Fruit fly (Drosophila melanogaster): ENCODE data around the gene CG5050.

Gene CG5050

DNA sequence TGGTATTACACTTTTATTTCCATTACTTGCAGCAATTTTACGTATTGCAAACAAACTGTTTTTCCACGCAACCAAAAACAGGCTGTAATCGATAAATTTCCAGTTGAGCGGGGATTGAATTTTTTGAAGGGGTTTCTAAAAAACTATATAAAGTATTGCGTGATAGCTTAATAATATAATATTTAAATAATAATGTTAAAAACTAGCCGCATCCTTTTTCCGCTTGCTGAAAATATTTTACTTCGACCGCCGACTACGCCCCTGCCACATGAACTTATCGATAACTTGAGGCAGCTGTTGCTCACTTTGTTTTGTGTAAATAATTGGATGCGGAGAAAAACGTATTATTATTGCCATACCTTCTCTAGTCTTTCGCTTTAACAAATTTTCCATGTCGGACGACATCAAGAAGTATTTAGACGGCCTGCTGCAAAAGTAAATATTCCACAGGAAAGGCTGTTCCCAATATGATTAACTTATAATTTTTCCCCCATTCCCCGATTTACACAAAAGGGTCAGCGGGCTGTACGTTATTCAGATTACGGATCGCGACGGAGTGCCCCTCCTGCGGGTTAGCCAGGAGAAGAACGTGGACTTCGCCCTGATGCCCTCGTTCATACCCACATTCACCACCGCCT is 28.3 kb downstream of the CG5050 start, which contains the start of the genes fws and Lamtor3:
TSS of gene fws (minus strand) at position 87 of the 638 bp plus-strand sequence.
TSS of gene Lamtor3 (plus strand) at position 289 of the 638 bp plus-strand sequence.
- TF ChIP-seq noc (tag; optimal IDR thresholded peaks at IDR 0.05), result peak; percentile 96

DNA sequence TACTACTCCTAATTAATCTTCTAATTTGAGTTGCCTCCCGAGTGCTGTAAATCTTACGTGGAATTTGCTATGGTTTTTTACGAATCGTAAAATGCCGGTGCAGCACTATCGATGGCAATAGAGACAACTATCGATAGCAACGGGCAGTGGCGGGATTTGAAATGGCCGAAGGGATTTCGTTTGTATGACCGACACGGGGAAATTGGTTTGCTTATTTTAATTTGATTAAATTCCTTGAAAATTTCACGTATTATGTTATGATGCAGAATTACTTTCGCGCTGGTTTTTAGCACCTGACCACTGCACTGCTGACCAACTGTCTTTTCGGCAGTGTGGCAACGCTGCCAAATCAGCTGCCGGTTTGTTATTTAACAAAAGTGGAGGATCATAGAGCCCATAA is 31.4 kb downstream of the CG5050 start, which contains the start of the genes GCS2beta and CG5131:
TSS of gene GCS2beta (minus strand) at position 134 of the 400 bp plus-strand sequence.
TSS of gene CG5131 (plus strand) at position 328 of the 400 bp plus-strand sequence.
- TF ChIP-seq noc (tag; optimal IDR thresholded peaks at IDR 0.05), result peak; percentile 90

DNA sequence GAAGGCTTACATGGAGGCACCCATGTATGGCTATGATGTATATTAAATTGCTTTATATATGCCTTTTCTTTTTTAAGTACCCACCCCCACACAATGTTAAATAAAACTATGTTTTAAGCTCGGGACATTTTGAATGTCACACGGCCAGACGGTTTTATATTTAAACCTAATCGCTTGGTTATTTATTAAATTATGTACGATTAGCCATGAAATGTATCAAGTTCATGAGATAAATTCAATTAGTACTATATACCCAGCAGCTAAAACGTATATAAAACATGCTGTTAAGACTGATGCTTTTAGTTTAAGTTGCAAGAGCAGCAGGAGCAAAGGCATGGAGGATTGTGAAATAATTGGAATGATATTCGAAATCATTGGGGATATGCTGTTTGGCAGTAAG is 32.7 kb downstream of the CG5050 start, which contains the start of the genes CG43221 and CG43645:
TSS of gene CG43221 (plus strand) at position 301 of the 400 bp plus-strand sequence.
TSS of gene CG43645 (plus strand) at position 301 of the 400 bp plus-strand sequence.
- TF ChIP-seq noc (tag; optimal IDR thresholded peaks at IDR 0.05), result no peak

DNA sequence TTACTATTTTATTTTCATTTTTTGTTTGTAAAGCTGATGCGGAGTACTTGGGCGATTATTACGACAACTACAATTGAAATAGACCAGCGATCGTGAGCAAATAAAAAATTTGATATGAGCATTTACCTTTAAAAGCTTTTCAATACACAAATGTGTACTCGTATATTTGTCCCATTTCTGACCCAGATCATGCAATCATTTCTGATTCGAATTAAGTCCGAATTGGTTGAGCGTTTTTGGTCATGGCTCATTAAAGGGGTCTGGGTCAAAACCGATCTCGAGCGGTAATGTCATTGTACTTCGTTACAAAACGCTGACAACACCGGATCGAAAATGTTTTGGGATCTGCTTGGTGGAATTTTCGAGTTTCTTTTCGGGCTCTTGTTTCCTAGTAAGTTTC is 33.5 kb downstream of the CG5050 start, which contains the start of gene CG43220:
TSS of gene CG43220 (plus strand) at position 301 of the 400 bp plus-strand sequence.
- TF ChIP-seq noc (tag; optimal IDR thresholded peaks at IDR 0.05), result no peak

DNA sequence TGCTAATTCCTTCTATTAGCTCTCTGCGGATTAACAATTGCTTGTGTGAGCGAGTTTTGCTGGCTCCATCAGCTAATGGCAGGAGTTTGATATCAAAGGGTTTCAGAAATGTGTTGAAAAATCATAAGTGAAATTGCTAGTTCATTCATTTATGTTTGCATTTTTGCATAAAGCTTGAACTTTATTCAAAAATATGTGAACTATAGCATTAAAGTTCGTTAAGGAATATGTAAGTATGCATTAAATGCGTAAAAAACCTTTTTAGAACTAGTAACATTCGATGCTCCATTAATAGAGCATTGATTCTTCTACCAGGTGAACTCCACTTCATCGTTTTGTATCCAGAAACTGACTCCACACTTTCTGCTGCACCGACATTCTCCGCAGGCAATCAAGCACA is 40.0 kb downstream of the CG5050 start:
- TF ChIP-seq noc (tag; optimal IDR thresholded peaks at IDR 0.05), result no peak

DNA sequence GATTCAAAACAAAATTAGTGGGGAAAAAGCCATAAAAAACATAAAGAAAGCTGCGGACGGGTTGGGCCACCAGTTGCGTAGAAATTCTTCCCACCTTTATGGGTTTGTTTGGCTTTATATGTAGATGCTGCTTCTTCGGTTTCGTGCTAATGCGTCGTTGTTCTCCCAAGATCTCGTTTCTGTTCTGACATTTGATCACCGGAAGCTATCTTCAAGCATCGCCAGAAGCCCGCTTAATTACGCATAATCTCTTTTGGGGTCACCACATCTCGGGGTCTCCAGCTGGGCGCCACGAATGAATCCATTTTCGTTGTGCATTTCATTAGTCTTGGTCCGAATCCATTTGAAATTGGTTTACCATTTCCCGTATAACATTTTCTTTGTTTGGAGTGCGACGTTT is 43.0 kb downstream of the CG5050 start:
- no peak for TF ChIP-seq noc (tag; optimal IDR thresholded peaks at IDR 0.05)

DNA sequence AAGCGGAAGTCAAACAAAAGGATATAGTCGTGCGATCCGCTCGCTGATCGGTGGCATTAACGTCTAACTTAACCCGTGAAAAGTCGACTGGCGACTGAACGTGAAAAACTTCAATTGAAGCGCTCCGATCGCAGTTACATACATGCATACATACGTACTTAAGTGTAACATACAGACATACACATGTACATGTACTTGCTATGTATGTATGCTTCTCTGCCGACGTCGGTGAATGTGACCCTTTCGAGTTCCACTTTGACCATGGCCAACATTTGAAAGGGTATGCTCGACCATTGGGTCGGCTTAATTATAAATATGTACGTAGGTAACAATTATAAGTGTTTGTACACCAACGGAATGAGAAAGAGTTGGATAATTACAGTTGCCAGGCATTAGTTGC is 44.4 kb downstream of the CG5050 start, which contains the start of gene qua:
TSS of gene qua (minus strand) at position 101 of the 400 bp plus-strand sequence.
- TF ChIP-seq noc (tag; optimal IDR thresholded peaks at IDR 0.05), result no peak

DNA sequence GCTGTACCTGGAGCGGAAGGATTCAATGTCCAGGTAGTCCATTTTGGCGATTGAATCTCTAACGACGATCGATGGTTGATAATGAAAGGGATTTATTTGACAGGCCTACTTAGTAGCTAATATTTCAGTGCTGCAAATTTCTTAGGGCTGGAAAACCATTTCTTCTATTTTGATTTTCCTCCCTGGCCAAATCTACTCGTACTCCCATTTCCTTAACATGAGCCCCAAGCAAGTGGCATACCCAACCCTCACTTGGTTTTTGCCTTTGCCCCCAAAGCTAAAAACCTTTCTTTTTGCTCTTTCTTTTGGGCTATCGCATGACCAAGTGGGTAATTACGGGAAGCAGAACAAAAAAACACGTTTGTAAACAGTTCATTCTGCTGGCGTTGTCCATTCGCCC is 46.0 kb downstream of the CG5050 start, which contains the start of gene CG15142:
TSS of gene CG15142 (minus strand) at position 101 of the 400 bp plus-strand sequence.
- TF ChIP-seq noc (tag; optimal IDR thresholded peaks at IDR 0.05), result no peak

DNA sequence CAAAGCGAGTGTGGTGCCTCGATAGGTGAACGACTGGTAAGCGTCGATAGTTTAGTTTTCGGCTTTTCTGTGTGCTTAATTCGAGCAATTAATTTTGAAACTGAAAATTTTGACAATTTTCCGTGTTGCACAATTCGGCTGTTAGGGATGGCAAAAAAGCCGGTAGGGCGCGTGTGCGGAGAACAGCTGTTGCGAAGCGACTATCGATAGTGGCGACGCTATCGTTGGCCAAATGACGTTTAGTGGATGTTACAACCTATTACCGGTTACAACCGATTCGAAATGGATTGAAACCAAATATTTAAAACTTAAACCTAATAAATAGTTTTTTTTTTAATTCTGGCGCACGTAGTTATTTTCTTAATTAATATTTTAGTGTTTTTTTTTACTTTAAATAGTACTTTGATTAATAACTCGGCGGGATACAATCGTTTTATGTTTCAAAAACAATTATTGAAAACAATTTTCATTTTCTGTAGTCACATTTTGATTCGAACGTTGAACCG is 48.3 kb downstream of the CG5050 start, which contains the start of the genes mEFTs and Dhc36C:
TSS of gene mEFTs (minus strand) at position 161 of the 506 bp plus-strand sequence.
TSS of gene Dhc36C (plus strand) at position 456 of the 506 bp plus-strand sequence.
- no peak for TF ChIP-seq noc (tag; optimal IDR thresholded peaks at IDR 0.05)

Measured in whole organism, larva.